Fruit fly (Drosophila melanogaster): ENCODE results near the gene MSAmiP.

The MSAmiP gene

dm6 chr3R:16806141-16806540 is 90.0 kb downstream of the MSAmiP start:
- TF ChIP-seq CG12605 (GFP tag; IDR thresholded peaks at IDR 0.05) (no peak), CG8159 (tag; optimal IDR thresholded peaks at IDR 0.05) (no peak), Ets98B (GFP tag; IDR thresholded peaks at IDR 0.05) (no peak), Pif1B (GFP tag; optimal IDR thresholded peaks at IDR 0.05) (no peak), CG4496 (GFP tag; IDR thresholded peaks at IDR 0.05) (no peak), CG9948 (tag; optimal IDR thresholded peaks at IDR 0.05) (no peak), Pif1A (GFP tag; optimal IDR thresholded peaks at IDR 0.05) (no peak), CG17806 (tag; optimal IDR thresholded peaks at IDR 0.05) (no peak), fd96Ca (GFP tag; IDR thresholded peaks at IDR 0.05) (no peak), gl (tag; optimal IDR thresholded peaks at IDR 0.05) (no peak), CG32121 (GFP tag; IDR thresholded peaks at IDR 0.05) (no peak), Snoo (tag; optimal IDR thresholded peaks at IDR 0.05) (no peak), CG34367 (tag; optimal IDR thresholded peaks at IDR 0.05) (no peak), CG10348 (GFP tag; IDR thresholded peaks at IDR 0.05) (no peak), CG13204 (GFP tag; optimal IDR thresholded peaks at IDR 0.05) (no peak), EcR (GFP tag; optimal IDR thresholded peaks at IDR 0.05) (no peak), CG14655 (GFP tag; optimal IDR thresholded peaks at IDR 0.05) (no peak)

- TF ChIP-seq Ets98B (GFP tag; IDR thresholded peaks at IDR 0.05) (no peak), CG8159 (tag; optimal IDR thresholded peaks at IDR 0.05) (no peak), fd96Ca (GFP tag; IDR thresholded peaks at IDR 0.05) (no peak), CG10348 (GFP tag; IDR thresholded peaks at IDR 0.05) (no peak), gl (tag; optimal IDR thresholded peaks at IDR 0.05) (no peak), CG34367 (tag; optimal IDR thresholded peaks at IDR 0.05) (no peak)
Measured at dm6 chr3R:16804086-16804485, 92.0 kb downstream of the MSAmiP start.

dm6 chr3R:16801413-16801812 is 94.7 kb downstream of the MSAmiP start:
- TF ChIP-seq CG4496 (GFP tag; IDR thresholded peaks at IDR 0.05) (no peak), CG17806 (tag; optimal IDR thresholded peaks at IDR 0.05) (no peak), CG14655 (GFP tag; optimal IDR thresholded peaks at IDR 0.05) (no peak), fd96Ca (GFP tag; IDR thresholded peaks at IDR 0.05) (no peak), CG15710 (tag; optimal IDR thresholded peaks at IDR 0.05) (no peak), rn (GFP tag; IDR thresholded peaks at IDR 0.05) (no peak), D1 (tag; optimal IDR thresholded peaks at IDR 0.05) (no peak), CG8301 (tag; optimal IDR thresholded peaks at IDR 0.05) (no peak), CG9948 (tag; optimal IDR thresholded peaks at IDR 0.05) (no peak), CG34367 (tag; optimal IDR thresholded peaks at IDR 0.05) (no peak), CG8159 (tag; optimal IDR thresholded peaks at IDR 0.05) (no peak), gl (tag; optimal IDR thresholded peaks at IDR 0.05) (no peak), CG10348 (GFP tag; IDR thresholded peaks at IDR 0.05) (no peak)

- TF ChIP-seq CG8159 (tag; optimal IDR thresholded peaks at IDR 0.05) (peak; percentile 62), CG4496 (GFP tag; IDR thresholded peaks at IDR 0.05) (no peak), CG15710 (tag; optimal IDR thresholded peaks at IDR 0.05) (peak; percentile 41)
Measured at dm6 chr3R:16800994-16801393, 95.1 kb downstream of the MSAmiP start.

dm6 chr3R:16800272-16800671 is 95.8 kb downstream of the MSAmiP start:
- no peak for TF ChIP-seq CG10348 (GFP tag; IDR thresholded peaks at IDR 0.05)
- no peak for TF ChIP-seq Pif1A (GFP tag; optimal IDR thresholded peaks at IDR 0.05)
- no peak for TF ChIP-seq CG15710 (tag; optimal IDR thresholded peaks at IDR 0.05)
- TF ChIP-seq rn (GFP tag; IDR thresholded peaks at IDR 0.05) = no peak
- no peak for TF ChIP-seq CG17806 (tag; optimal IDR thresholded peaks at IDR 0.05)
- no peak for TF ChIP-seq CG14655 (GFP tag; optimal IDR thresholded peaks at IDR 0.05)
- TF ChIP-seq D1 (tag; optimal IDR thresholded peaks at IDR 0.05) = no peak
- TF ChIP-seq EcR (GFP tag; optimal IDR thresholded peaks at IDR 0.05) = no peak
- no peak for TF ChIP-seq CG4496 (GFP tag; IDR thresholded peaks at IDR 0.05)

- TF ChIP-seq CG13204 (GFP tag; optimal IDR thresholded peaks at IDR 0.05) (no peak), EcR (GFP tag; optimal IDR thresholded peaks at IDR 0.05) (no peak), CG12605 (GFP tag; IDR thresholded peaks at IDR 0.05) (no peak), Pif1B (GFP tag; optimal IDR thresholded peaks at IDR 0.05) (no peak), CG34367 (tag; optimal IDR thresholded peaks at IDR 0.05) (peak; percentile 59), Ets98B (GFP tag; IDR thresholded peaks at IDR 0.05) (no peak), rn (GFP tag; IDR thresholded peaks at IDR 0.05) (peak; percentile 42), CG15710 (tag; optimal IDR thresholded peaks at IDR 0.05) (peak; percentile 43), CG8159 (tag; optimal IDR thresholded peaks at IDR 0.05) (peak; percentile 30), Snoo (tag; optimal IDR thresholded peaks at IDR 0.05) (peak; percentile 68), CG32121 (GFP tag; IDR thresholded peaks at IDR 0.05) (no peak), CG14655 (GFP tag; optimal IDR thresholded peaks at IDR 0.05) (peak; percentile 69), Pif1A (GFP tag; optimal IDR thresholded peaks at IDR 0.05) (peak; percentile 11), fd96Ca (GFP tag; IDR thresholded peaks at IDR 0.05) (peak; percentile 75), D1 (tag; optimal IDR thresholded peaks at IDR 0.05) (peak; percentile 78), CG10348 (GFP tag; IDR thresholded peaks at IDR 0.05) (0 out of 2 replicates have a peak, but pooled peaks have one; percentile 11)
Measured at dm6 chr3R:16798516-16799040, 97.5 kb downstream of the MSAmiP start.

dm6 chr3R:16797805-16798204 is 98.3 kb downstream of the MSAmiP start:
- TF ChIP-seq Ets98B (GFP tag; IDR thresholded peaks at IDR 0.05) (no peak), CG34367 (tag; optimal IDR thresholded peaks at IDR 0.05) (no peak), Pif1A (GFP tag; optimal IDR thresholded peaks at IDR 0.05) (no peak), gl (tag; optimal IDR thresholded peaks at IDR 0.05) (no peak), CG13204 (GFP tag; optimal IDR thresholded peaks at IDR 0.05) (no peak), CG9948 (tag; optimal IDR thresholded peaks at IDR 0.05) (no peak), EcR (GFP tag; optimal IDR thresholded peaks at IDR 0.05) (no peak)
